Worm (Caenorhabditis elegans) whole organism, L4 larva: ENCODE data around the gene mon-2.

ENCODE experiments used
- D1046.2 ChIP-seq: fragments of 200-800 bp; sonication (Bioruptor generic); IDR thresholded peaks from 2 replicates; pipeline ENCODE4 v1.3.6; 2022; ENCODE audit warnings: missing genetic modification characterization, missing compliant biosample characterization
- F49E8.2 ChIP-seq: sonication (generic microtip); optimal IDR thresholded peaks from 2 replicates; lab custom pipeline; 2016; ENCODE audit warnings: missing compliant biosample characterization, mild to moderate bottlenecking, missing genetic modification characterization, borderline replicate concordance
- T26A8.4 ChIP-seq: fragments of 200-800 bp; sonication (Bioruptor generic); IDR thresholded peaks from 2 replicates; pipeline ENCODE4 v1.3.6; 2022; ENCODE audit warnings: missing genetic modification characterization, missing compliant biosample characterization
- Y105C5A.15 ChIP-seq: fragments of 200-800 bp; sonication (Bioruptor generic); IDR thresholded peaks from 2 replicates; pipeline ENCODE4 v1.3.6; 2022; ENCODE audit warnings: missing genetic modification characterization, missing compliant biosample characterization
- Y75B8A.6 ChIP-seq: fragments of 200-800 bp; sonication (Bioruptor generic); IDR thresholded peaks from 2 replicates; pipeline ENCODE4 v1.3.6; 2022; ENCODE audit warnings: missing genetic modification reagents, missing genetic modification characterization, missing compliant biosample characterization
- ZK337.2 ChIP-seq: fragments of 200-800 bp; sonication (Bioruptor generic); IDR thresholded peaks from 2 replicates; pipeline ENCODE4 v1.3.6; 2022; ENCODE audit warnings: missing genetic modification reagents, missing genetic modification characterization, missing compliant biosample characterization
- ZK546.5 ChIP-seq, 2 experiments: sonication (generic microtip); optimal IDR thresholded peaks; 2 replicates each; lab custom pipeline; 2017; ENCODE audit warnings: missing biosample characterization in 2 of 2, missing genetic modification characterization in 2 of 2
- ama-1 ChIP-seq: fragments of 150-350 bp; optimal IDR thresholded peaks from 2 replicates; lab custom pipeline; 2014; ENCODE audit warnings: inconsistent platforms, mixed read lengths
- ceh-28 ChIP-seq: fragments of 150-350 bp; optimal IDR thresholded peaks from 2 replicates; lab custom pipeline; 2014; ENCODE audit warnings: missing biosample characterization, missing genetic modification reagents, missing genetic modification characterization
- ceh-32 ChIP-seq: sonication (generic microtip); optimal IDR thresholded peaks from 2 replicates; lab custom pipeline; 2016; ENCODE audit warnings: mild to moderate bottlenecking, missing genetic modification characterization, missing compliant biosample characterization; ENCODE audit not compliant: poor library complexity
- ceh-82 ChIP-seq: sonication (generic microtip); optimal IDR thresholded peaks from 2 replicates; lab custom pipeline; 2017; ENCODE audit warnings: missing biosample characterization, missing genetic modification characterization
- ces-1 ChIP-seq: fragments of 150-350 bp; sonication (generic microtip); optimal IDR thresholded peaks from 4 replicates; lab custom pipeline; 2014; ENCODE audit warnings: missing biosample characterization, missing genetic modification reagents, missing genetic modification characterization
- daf-16 ChIP-seq, 3 experiments: sonication (generic microtip); optimal IDR thresholded peaks; 2 replicates each; lab custom pipeline; 2016 to 2017; ENCODE audit warnings: missing genetic modification characterization in 3 of 3, missing genetic modification reagents in 3 of 3, mild to moderate bottlenecking in 2 of 3, missing compliant biosample characterization in 2 of 3, missing biosample characterization in 1 of 3, moderate library complexity in 1 of 3
- daf-8 ChIP-seq: fragments of 200-800 bp; sonication (Bioruptor generic); IDR thresholded peaks from 2 replicates; pipeline ENCODE4 v1.3.6; 2022; ENCODE audit warnings: missing genetic modification characterization, missing compliant biosample characterization
- duxl-1 ChIP-seq: sonication (generic microtip); optimal IDR thresholded peaks from 2 replicates; lab custom pipeline; 2016; ENCODE audit warnings: mild to moderate bottlenecking, missing genetic modification characterization, moderate library complexity, missing compliant biosample characterization; ENCODE audit not compliant: poor library complexity
- fkh-10 ChIP-seq: fragments of 150-350 bp; optimal IDR thresholded peaks from 2 replicates; lab custom pipeline; 2014; ENCODE audit warnings: missing biosample characterization, missing genetic modification reagents, missing genetic modification characterization
- hlh-11 ChIP-seq: fragments of 200-800 bp; sonication (Bioruptor generic); optimal IDR thresholded peaks from 2 replicates; lab custom pipeline; 2018; ENCODE audit warnings: mild to moderate bottlenecking, missing genetic modification characterization, missing compliant biosample characterization
- hlh-30 ChIP-seq: sonication (generic microtip); optimal IDR thresholded peaks from 2 replicates; lab custom pipeline; 2017; ENCODE audit warnings: antibody characterized with exemption, mild to moderate bottlenecking, missing genetic modification characterization, missing compliant biosample characterization; ENCODE audit not compliant: insufficient read depth
- hmg-1.1 ChIP-seq: fragments of 200-800 bp; sonication (Bioruptor generic); IDR thresholded peaks from 2 replicates; pipeline ENCODE4 v1.3.6; 2022; ENCODE audit warnings: missing genetic modification reagents, missing genetic modification characterization, missing compliant biosample characterization
- lir-3 ChIP-seq: sonication (generic microtip); optimal IDR thresholded peaks from 2 replicates; lab custom pipeline; 2016; ENCODE audit warnings: mild to moderate bottlenecking, missing genetic modification characterization, missing compliant biosample characterization
- lsy-2 ChIP-seq, 2 experiments: fragments of 150-350 bp in 1 of 2; sonication (generic microtip) in 1 of 2; optimal IDR thresholded peaks; 2 replicates each; lab custom pipeline; 2014 to 2017; ENCODE audit warnings: missing biosample characterization in 2 of 2, missing genetic modification characterization in 2 of 2
- mdl-1 ChIP-seq, 2 experiments: fragments of 150-350 bp in 1 of 2; sonication (generic microtip) in 1 of 2; optimal IDR thresholded peaks; 2 replicates each; lab custom pipeline; 2014 to 2017; ENCODE audit warnings: missing biosample characterization in 2 of 2, missing genetic modification characterization in 2 of 2
- mep-1 ChIP-seq: fragments of 150-350 bp; sonication (generic microtip); optimal IDR thresholded peaks from 3 replicates; lab custom pipeline; 2014; ENCODE audit warnings: missing biosample characterization, missing genetic modification characterization
- nhr-11 ChIP-seq: fragments of 150-350 bp; optimal IDR thresholded peaks from 2 replicates; lab custom pipeline; 2014; ENCODE audit warnings: missing biosample characterization, missing genetic modification characterization
- nhr-111 ChIP-seq: fragments of 200-800 bp; sonication (Bioruptor generic); optimal IDR thresholded peaks from 2 replicates; lab custom pipeline; 2018; ENCODE audit warnings: mild to moderate bottlenecking, missing genetic modification characterization, missing compliant biosample characterization
- nhr-25 ChIP-seq: sonication (generic microtip); optimal IDR thresholded peaks from 2 replicates; lab custom pipeline; 2017; ENCODE audit warnings: missing genetic modification characterization, mild to moderate bottlenecking, missing compliant biosample characterization, antibody characterized with exemption, moderate library complexity, borderline replicate concordance; ENCODE audit not compliant: insufficient read depth
- nhr-28 ChIP-seq: fragments of 150-350 bp; optimal IDR thresholded peaks from 2 replicates; lab custom pipeline; 2014; ENCODE audit warnings: missing biosample characterization, missing genetic modification characterization
- nhr-41 ChIP-seq: fragments of 200-800 bp; sonication (Bioruptor generic); IDR thresholded peaks from 2 replicates; pipeline ENCODE4 v1.3.6; 2022; ENCODE audit warnings: missing genetic modification reagents, missing genetic modification characterization, missing compliant biosample characterization
- nhr-6 ChIP-seq: fragments of 150-350 bp; optimal IDR thresholded peaks from 2 replicates; lab custom pipeline; 2014; ENCODE audit warnings: missing biosample characterization, missing genetic modification characterization
- nhr-77 ChIP-seq: fragments of 150-350 bp; optimal IDR thresholded peaks from 2 replicates; lab custom pipeline; 2014; ENCODE audit warnings: missing biosample characterization, missing genetic modification characterization
- pha-4 ChIP-seq, 2 experiments: fragments of 150-350 bp in 1 of 2; fragments of 200-800 bp in 1 of 2; sonication (Bioruptor generic) in 1 of 2; IDR thresholded peaks in 1 of 2; optimal IDR thresholded peaks in 1 of 2; 2 replicates each; pipeline versions ENCODE4 v1.3.6 to Lab custom; 2014 to 2022; ENCODE audit warnings: missing genetic modification characterization in 2 of 2, missing genetic modification reagents in 2 of 2, missing biosample characterization in 1 of 2, missing compliant biosample characterization in 1 of 2
- pqm-1 ChIP-seq: sonication (generic microtip); optimal IDR thresholded peaks from 2 replicates; lab custom pipeline; 2017; ENCODE audit warnings: missing biosample characterization, missing genetic modification characterization
- rbr-2 ChIP-seq: sonication (generic microtip); optimal IDR thresholded peaks from 2 replicates; lab custom pipeline; 2016; ENCODE audit warnings: missing genotype, missing genetic modification characterization, missing compliant biosample characterization
- saeg-2 ChIP-seq: fragments of 200-800 bp; sonication (Bioruptor generic); IDR thresholded peaks from 2 replicates; pipeline ENCODE4 v1.3.6; 2022; ENCODE audit warnings: missing genetic modification reagents, missing genetic modification characterization, missing compliant biosample characterization
- set-16 ChIP-seq: fragments of 200-800 bp; sonication (Bioruptor generic); IDR thresholded peaks from 2 replicates; pipeline ENCODE4 v1.3.6; 2022; ENCODE audit warnings: missing genetic modification reagents, missing genetic modification characterization, missing compliant biosample characterization
- spr-1 ChIP-seq: sonication (generic microtip); optimal IDR thresholded peaks from 2 replicates; lab custom pipeline; 2016; ENCODE audit warnings: mild to moderate bottlenecking, missing genetic modification characterization, missing compliant biosample characterization
- unc-62 ChIP-seq, 3 experiments: fragments of 150-350 bp in 1 of 3; sonication (generic microtip); optimal IDR thresholded peaks in 2 of 3; peaks in 1 of 3; 1 replicate in 1 of 3; 2 replicates in 2 of 3; lab custom pipeline; 2014 to 2017; ENCODE audit warnings: missing biosample characterization in 3 of 3, missing genetic modification characterization in 3 of 3, missing genetic modification reagents in 3 of 3, missing genotype in 1 of 3
- zip-2 ChIP-seq: fragments of 150-350 bp; optimal IDR thresholded peaks from 2 replicates; lab custom pipeline; 2014; ENCODE audit warnings: missing biosample characterization, missing genetic modification characterization

The mon-2 gene

DNA sequence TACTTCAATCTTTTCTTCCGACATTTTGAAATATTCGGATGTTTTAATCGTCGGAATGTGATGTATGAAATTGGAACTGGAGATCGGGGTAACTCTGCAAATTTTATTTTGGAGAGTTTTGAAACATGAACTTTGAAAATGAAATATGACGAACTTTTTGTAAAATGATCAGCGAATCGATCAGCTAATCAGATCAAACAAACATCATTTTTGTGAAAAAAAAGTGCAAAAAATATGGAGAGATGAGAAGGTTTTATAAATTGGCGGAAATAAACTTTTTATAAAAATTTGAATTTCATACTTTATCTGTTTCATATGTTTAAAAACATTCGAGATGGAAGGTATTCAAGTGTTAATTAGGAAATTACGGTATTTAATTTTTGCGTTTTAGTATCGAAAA lies 14.9 kb downstream of the mon-2 start, which contains the start of gene dlc-2 (continued):
- TF ChIP-seq lir-3 (tag; lab: Kevin White, UChicago) (no peak), T26A8.4 (GFP tag; lab: Robert Waterston, UW) (no peak), daf-8 (GFP tag; lab: Robert Waterston, UW) (no peak), nhr-28 (tag; lab: Kevin White, UChicago) (no peak)

ce11 chrIV:12113056-12113455 lies 16.5 kb downstream of the mon-2 start:
- TF ChIP-seq daf-16 (GFP tag; optimal IDR thresholded peaks at IDR 0.05; lab: Kevin White, UChicago) (peak in 1 of 2 experiments; percentile 21), daf-16 (tag; optimal IDR thresholded peaks at IDR 0.05; lab: Kevin White, UChicago) (no peak), T26A8.4 (GFP tag; lab: Robert Waterston, UW) (no peak), ceh-28 (tag; lab: Kevin White, UChicago) (no peak), nhr-11 (tag; lab: Kevin White, UChicago) (no peak), hmg-1.1 (GFP tag; lab: Robert Waterston, UW) (no peak), D1046.2 (no peak), nhr-41 (no peak), hlh-11 (tag; lab: Kevin White, UChicago) (peak; percentile 42), hlh-30 (tag; lab: Kevin White, UChicago) (peak; percentile 56), Y75B8A.6 (GFP tag; lab: Robert Waterston, UW) (no peak), nhr-28 (tag; lab: Kevin White, UChicago) (no peak), unc-62 (GFP tag; optimal IDR thresholded peaks at IDR 0.05 in 1 of 2; lab: Kevin White, UChicago) (peak in 1 of 2 experiments; percentile 10), unc-62 (tag; optimal IDR thresholded peaks at IDR 0.05; lab: Kevin White, UChicago) (no peak), ZK546.5 (tag; optimal IDR thresholded peaks at IDR 0.05; lab: Kevin White, UChicago) (no peak)

DNA sequence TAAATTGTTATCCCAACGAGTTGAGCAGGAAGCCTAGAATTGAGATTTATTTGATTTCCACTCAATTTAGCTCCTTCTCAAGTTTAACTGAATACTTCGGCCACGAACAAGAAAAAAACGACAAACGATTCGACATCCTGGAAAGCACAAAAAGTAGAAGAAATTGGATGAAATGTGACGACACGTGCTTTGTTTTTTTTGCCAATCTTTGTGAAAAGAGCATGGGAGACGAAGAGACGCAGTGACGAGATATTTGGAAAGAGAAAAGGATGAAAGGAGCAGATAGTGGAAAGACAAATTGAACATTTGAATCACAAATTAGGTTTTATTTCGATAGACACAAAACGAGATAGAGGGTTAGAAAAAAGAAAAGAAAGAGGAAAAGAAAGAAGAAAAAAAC lies 17.9 kb downstream of the mon-2 start:
- TF ChIP-seq duxl-1 (tag; lab: Kevin White, UChicago) (no peak), nhr-111 (GFP tag; lab: Kevin White, UChicago) (no peak), D1046.2 (no peak), F49E8.2 (tag; lab: Kevin White, UChicago) (no peak), saeg-2 (GFP tag; lab: Robert Waterston, UW) (no peak), ceh-32 (tag; lab: Kevin White, UChicago) (no peak), rbr-2 (tag; lab: Kevin White, UChicago) (peak; percentile 6), ZK337.2 (GFP tag; lab: Robert Waterston, UW) (no peak), set-16 (GFP tag; lab: Robert Waterston, UW) (no peak), ces-1 (peak; percentile 28), fkh-10 (GFP tag; lab: Kevin White, UChicago) (peak; percentile 50), mdl-1 (tag; optimal IDR thresholded peaks at IDR 0.05; lab: Kevin White, UChicago) (peak in 1 of 2 experiments; percentile 24), ama-1 (lab: Kevin White, UChicago) (peak; percentile 29), lsy-2 (tag; optimal IDR thresholded peaks at IDR 0.05; lab: Kevin White, UChicago) (peak in 1 of 2 experiments; percentile 32), ceh-82 (tag; lab: Kevin White, UChicago) (no peak), zip-2 (tag; lab: Kevin White, UChicago) (no peak), pha-4 (GFP tag; IDR thresholded peaks at IDR 0.05; lab: Robert Waterston, UW) (no peak), pha-4 (tag; optimal IDR thresholded peaks at IDR 0.05; lab: Kevin White, UChicago) (no peak), ceh-28 (tag; lab: Kevin White, UChicago) (no peak), pqm-1 (tag; lab: Kevin White, UChicago) (no peak), hlh-30 (tag; lab: Kevin White, UChicago) (peak; percentile 34), Y105C5A.15 (GFP tag; lab: Robert Waterston, UW) (no peak), nhr-6 (tag; lab: Kevin White, UChicago) (no peak), spr-1 (tag; lab: Kevin White, UChicago) (no peak), mep-1 (tag; lab: Kevin White, UChicago) (peak; percentile 17), nhr-77 (tag; lab: Kevin White, UChicago) (no peak), nhr-25 (tag; lab: Kevin White, UChicago) (no peak)
